Fruit fly (Drosophila melanogaster) whole organism, embryonic: ENCODE data around the gene Npc2f.
A peak's percentile ranks its signal among the peaks of the same experiment; 100 is the strongest.

Experiments
- Aef1 ChIP-seq: fragments of 200-800 bp; sonication (Bioruptor generic); IDR thresholded peaks from 3 replicates; pipeline ENCODE4 v1.3.6; 2022; ENCODE audit warnings: missing biosample characterization, missing genetic modification characterization
- Antp ChIP-seq: fragments of 200-800 bp; sonication (Bioruptor generic); optimal IDR thresholded peaks from 3 replicates; lab custom pipeline; 2016; ENCODE audit warnings: missing biosample characterization, missing genetic modification characterization
- CG10267 ChIP-seq: fragments of 200-800 bp; sonication (Bioruptor generic); optimal IDR thresholded peaks from 2 replicates; lab custom pipeline; 2018; ENCODE audit warnings: missing biosample characterization, mild to moderate bottlenecking, missing genetic modification characterization, moderate library complexity
- CG12219 ChIP-seq: fragments of 200-800 bp; sonication (Bioruptor generic); optimal IDR thresholded peaks from 3 replicates; lab custom pipeline; 2018; ENCODE audit warnings: missing biosample characterization, mild to moderate bottlenecking, missing genetic modification characterization
- CG12299 ChIP-seq: fragments of 200-800 bp; sonication (Bioruptor generic); optimal IDR thresholded peaks from 2 replicates; lab custom pipeline; 2018; ENCODE audit warnings: missing biosample characterization, mild to moderate bottlenecking, missing genetic modification characterization
- CG12391 ChIP-seq: fragments of 200-800 bp; sonication (Bioruptor generic); optimal IDR thresholded peaks from 3 replicates; lab custom pipeline; 2018; ENCODE audit warnings: missing biosample characterization, mild to moderate bottlenecking, missing genetic modification characterization, moderate library complexity
- CG12769 ChIP-seq: fragments of 200-800 bp; sonication (Bioruptor generic); optimal IDR thresholded peaks from 2 replicates; lab custom pipeline; 2019; ENCODE audit warnings: missing biosample characterization, mild to moderate bottlenecking, missing genetic modification characterization, moderate library complexity
- CG13296 ChIP-seq: fragments of 200-800 bp; sonication (Bioruptor generic); optimal IDR thresholded peaks from 3 replicates; lab custom pipeline; 2018; ENCODE audit warnings: missing biosample characterization, mild to moderate bottlenecking, missing genetic modification characterization
- CG16813 ChIP-seq: fragments of 200-800 bp; sonication (Bioruptor generic); IDR thresholded peaks from 3 replicates; pipeline ENCODE4 v1.3.6; 2022; ENCODE audit warnings: missing biosample characterization, missing genetic modification characterization; ENCODE audit not compliant: partially characterized antibody
- CG17568 ChIP-seq: fragments of 200-800 bp; sonication (Bioruptor generic); optimal IDR thresholded peaks from 2 replicates; lab custom pipeline; 2018; ENCODE audit warnings: missing biosample characterization, mild to moderate bottlenecking, missing genetic modification characterization, moderate library complexity
- CG18599 ChIP-seq: fragments of 200-800 bp; sonication (Bioruptor generic); optimal IDR thresholded peaks from 3 replicates; lab custom pipeline; 2017; ENCODE audit warnings: missing biosample characterization, missing genetic modification characterization, mild to moderate bottlenecking, moderate library complexity, missing genetic modification reagents
- CG2120 ChIP-seq: fragments of 200-800 bp; sonication (Bioruptor generic); optimal IDR thresholded peaks from 3 replicates; lab custom pipeline; 2016; ENCODE audit warnings: missing biosample characterization, missing genetic modification characterization
- CG2875 ChIP-seq: fragments of 200-800 bp; sonication (Bioruptor generic); optimal IDR thresholded peaks from 2 replicates; lab custom pipeline; 2017; ENCODE audit warnings: missing biosample characterization, mild to moderate bottlenecking, missing genetic modification characterization, missing genetic modification reagents
- CG34422 ChIP-seq: fragments of 200-800 bp; sonication (Bioruptor generic); IDR thresholded peaks from 3 replicates; pipeline ENCODE4 v1.3.6; 2022; ENCODE audit warnings: missing biosample characterization, missing genetic modification characterization
- CG3995 ChIP-seq: fragments of 200-800 bp; sonication (Bioruptor generic); optimal IDR thresholded peaks from 3 replicates; lab custom pipeline; 2016; ENCODE audit warnings: missing biosample characterization, missing genetic modification characterization
- CG42726 ChIP-seq: fragments of 200-800 bp; sonication (Bioruptor generic); IDR thresholded peaks from 2 replicates; pipeline ENCODE4 v1.3.6; 2022; ENCODE audit warnings: missing biosample characterization, missing genetic modification characterization; ENCODE audit not compliant: partially characterized antibody
- CG8281 ChIP-seq: fragments of 200-800 bp; sonication (Bioruptor generic); optimal IDR thresholded peaks from 2 replicates; lab custom pipeline; 2018; ENCODE audit warnings: missing biosample characterization, mild to moderate bottlenecking, missing genetic modification characterization, moderate library complexity
- CG9609 ChIP-seq: fragments of 200-800 bp; sonication (Bioruptor generic); optimal IDR thresholded peaks from 3 replicates; lab custom pipeline; 2016; ENCODE audit warnings: missing biosample characterization, missing genetic modification characterization
- Chrac-16 ChIP-seq: fragments of 200-800 bp; sonication (Bioruptor generic); optimal IDR thresholded peaks from 3 replicates; lab custom pipeline; 2016; ENCODE audit warnings: missing biosample characterization, missing genetic modification characterization
- Dbx ChIP-seq: fragments of 200-800 bp; sonication (Bioruptor generic); IDR thresholded peaks from 3 replicates; pipeline ENCODE4 v1.3.6; 2022; ENCODE audit warnings: missing biosample characterization, missing genetic modification characterization
- Doc3 ChIP-seq: fragments of 200-800 bp; sonication (Bioruptor generic); IDR thresholded peaks from 3 replicates; pipeline ENCODE4 v1.3.6; 2022; ENCODE audit warnings: missing biosample characterization, missing genetic modification characterization; ENCODE audit not compliant: partially characterized antibody
- Dp ChIP-seq: fragments of 200-800 bp; sonication (Bioruptor generic); optimal IDR thresholded peaks from 2 replicates; lab custom pipeline; 2018; ENCODE audit warnings: missing biosample characterization, mild to moderate bottlenecking, missing genetic modification characterization, moderate library complexity
- Hmr ChIP-seq: fragments of 200-800 bp; sonication (Bioruptor generic); optimal IDR thresholded peaks from 3 replicates; lab custom pipeline; 2017; ENCODE audit warnings: mild to moderate bottlenecking, missing biosample characterization, missing genetic modification reagents, missing genetic modification characterization
- Nf-YA ChIP-seq: fragments of 200-800 bp; sonication (Bioruptor generic); IDR thresholded peaks from 2 replicates; pipeline ENCODE4 v1.3.6; 2022; ENCODE audit warnings: missing biosample characterization, missing genetic modification characterization
- Opbp ChIP-seq: fragments of 200-800 bp; sonication (Bioruptor generic); IDR thresholded peaks from 3 replicates; pipeline ENCODE4 v1.3.6; 2022; ENCODE audit warnings: missing biosample characterization, missing genetic modification characterization; ENCODE audit not compliant: partially characterized antibody
- Pdp1 ChIP-seq, 2 experiments: fragments of 200-800 bp; sonication (Bioruptor generic); optimal IDR thresholded peaks; 3 replicates each; lab custom pipeline; 2016; ENCODE audit warnings: missing biosample characterization in 2 of 2, missing genetic modification characterization in 2 of 2, mild to moderate bottlenecking in 1 of 2, moderate library complexity in 1 of 2
- ab ChIP-seq: fragments of 200-800 bp; sonication (Bioruptor generic); optimal IDR thresholded peaks from 2 replicates; lab custom pipeline; 2016; ENCODE audit warnings: missing biosample characterization, missing genetic modification characterization
- ara ChIP-seq: fragments of 200-800 bp; sonication (Bioruptor generic); IDR thresholded peaks from 2 replicates; pipeline ENCODE4 v1.3.6; 2022; ENCODE audit warnings: missing biosample characterization, missing genetic modification characterization
- ash1 ChIP-seq: fragments of 200-800 bp; sonication (Bioruptor generic); optimal IDR thresholded peaks from 2 replicates; lab custom pipeline; 2018; ENCODE audit warnings: missing biosample characterization, mild to moderate bottlenecking, missing genetic modification characterization
- az2 ChIP-seq: fragments of 200-800 bp; sonication (Bioruptor generic); optimal IDR thresholded peaks from 3 replicates; lab custom pipeline; 2016; ENCODE audit warnings: missing biosample characterization, missing genetic modification characterization
- ci ChIP-seq: fragments of 200-800 bp; sonication (Bioruptor generic); IDR thresholded peaks from 3 replicates; pipeline ENCODE4 v1.3.6; 2022; ENCODE audit warnings: missing biosample characterization, missing genetic modification characterization
- crc ChIP-seq: fragments of 200-800 bp; sonication (Bioruptor generic); optimal IDR thresholded peaks from 2 replicates; lab custom pipeline; 2016; ENCODE audit warnings: missing biosample characterization, missing genetic modification characterization
- cwo ChIP-seq: fragments of 200-800 bp; sonication (Bioruptor generic); optimal IDR thresholded peaks from 3 replicates; lab custom pipeline; 2017; ENCODE audit warnings: missing biosample characterization, missing genetic modification characterization, mild to moderate bottlenecking, moderate library complexity, missing genetic modification reagents
- fd64A ChIP-seq: fragments of 200-800 bp; sonication (Bioruptor generic); optimal IDR thresholded peaks from 3 replicates; lab custom pipeline; 2018; ENCODE audit warnings: missing biosample characterization, mild to moderate bottlenecking, missing genetic modification characterization
- grn ChIP-seq: fragments of 200-800 bp; sonication (Bioruptor generic); optimal IDR thresholded peaks from 3 replicates; lab custom pipeline; 2017; ENCODE audit warnings: missing biosample characterization, missing genetic modification characterization
- gt ChIP-seq: fragments of 200-800 bp; sonication (Bioruptor generic); IDR thresholded peaks from 2 replicates; pipeline ENCODE4 v1.3.6; 2022; ENCODE audit warnings: missing biosample characterization, missing genetic modification characterization
- hkb ChIP-seq, 2 experiments: fragments of 200-800 bp in 1 of 2; fragments of >200 bp in 1 of 2; sonication (Bioruptor generic) in 1 of 2; IDR thresholded peaks in 1 of 2; optimal IDR thresholded peaks in 1 of 2; 2 replicates each; pipeline versions ENCODE4 v1.3.6 to Lab custom; 2017 to 2022; ENCODE audit warnings: missing biosample characterization in 1 of 2, missing genetic modification characterization in 1 of 2
- insv ChIP-seq, 2 experiments: fragments of 200-800 bp; sonication (Bioruptor generic); optimal IDR thresholded peaks; 3 replicates each; lab custom pipeline; 2016 to 2018; ENCODE audit warnings: missing biosample characterization in 2 of 2, missing genetic modification characterization in 2 of 2
- kay ChIP-seq: fragments of 200-800 bp; sonication (Bioruptor generic); optimal IDR thresholded peaks from 2 replicates; lab custom pipeline; 2016; ENCODE audit warnings: missing biosample characterization, missing genetic modification characterization
- lab ChIP-seq: fragments of 200-800 bp; sonication (Bioruptor generic); optimal IDR thresholded peaks from 3 replicates; lab custom pipeline; 2017; ENCODE audit warnings: missing biosample characterization, missing genetic modification characterization, mild to moderate bottlenecking, moderate library complexity, missing genetic modification reagents
- pan ChIP-seq, 4 experiments: fragments of >200 bp in 3 of 4; fragments of 200-800 bp in 1 of 4; sonication (Bioruptor generic) in 1 of 4; optimal IDR thresholded peaks in 3 of 4; IDR thresholded peaks in 1 of 4; 2 replicates each; pipeline versions ENCODE4 v1.3.6 to Lab custom; 2017 to 2022; ENCODE audit warnings: missing biosample characterization in 2 of 4, missing genetic modification characterization in 2 of 4, mixed read lengths in 1 of 4
- pfk ChIP-seq: fragments of 200-800 bp; sonication (Bioruptor generic); optimal IDR thresholded peaks from 2 replicates; lab custom pipeline; 2018; ENCODE audit warnings: missing biosample characterization, mild to moderate bottlenecking, missing genetic modification characterization, moderate library complexity
- row ChIP-seq: fragments of 200-800 bp; sonication (Bioruptor generic); IDR thresholded peaks from 3 replicates; pipeline ENCODE4 v1.3.6; 2022; ENCODE audit warnings: missing biosample characterization, missing genetic modification characterization
- schlank ChIP-seq: fragments of 200-800 bp; sonication (Bioruptor generic); optimal IDR thresholded peaks from 2 replicates; lab custom pipeline; 2018; ENCODE audit warnings: missing biosample characterization, mild to moderate bottlenecking, missing genetic modification characterization
- slbo ChIP-seq: fragments of 200-800 bp; sonication (Bioruptor generic); IDR thresholded peaks from 2 replicates; pipeline ENCODE4 v1.3.6; 2022; ENCODE audit warnings: missing biosample characterization, missing genetic modification characterization
- stwl ChIP-seq: fragments of 200-800 bp; sonication (Bioruptor generic); optimal IDR thresholded peaks from 3 replicates; lab custom pipeline; 2018; ENCODE audit warnings: missing biosample characterization, mild to moderate bottlenecking, missing genetic modification characterization, moderate library complexity
- vfl ChIP-seq: fragments of 200-800 bp; sonication (Bioruptor generic); optimal IDR thresholded peaks from 2 replicates; lab custom pipeline; 2016; ENCODE audit warnings: missing biosample characterization, missing genetic modification characterization
- wek ChIP-seq: fragments of 200-800 bp; sonication (Bioruptor generic); optimal IDR thresholded peaks from 3 replicates; lab custom pipeline; 2018; ENCODE audit warnings: missing biosample characterization, mild to moderate bottlenecking, missing genetic modification characterization, moderate library complexity

The Npc2f gene

dm6 chr3R:24130080-24130479, 7.6 kb upstream of the Npc2f start, which contains the start of the genes GatB and Tsc1 (continued):
- TF ChIP-seq Hmr: no peak
- TF ChIP-seq Pdp1 (GFP tag; optimal IDR thresholded peaks at IDR 0.05; lab: Kevin White, UChicago): peak in 1 of 2 experiments; percentile 82
- no peak for TF ChIP-seq pfk (GFP tag; lab: Kevin White, UChicago)
- TF ChIP-seq CG12299 (tag; lab: Kevin White, UChicago): no peak
- no peak for TF ChIP-seq CG12769 (tag; lab: Kevin White, UChicago)
- no peak for TF ChIP-seq crc (GFP tag; lab: Kevin White, UChicago)
- peak; percentile 81 for TF ChIP-seq grn (GFP tag; lab: Kevin White, UChicago)
- TF ChIP-seq CG34422: peak; percentile 52; the same call in 1 of the 3 replicates
- TF ChIP-seq CG17568 (GFP tag; lab: Kevin White, UChicago): no peak
- TF ChIP-seq ara (GFP tag; lab: Robert Waterston, UW): no peak
- no peak for TF ChIP-seq CG2120
- TF ChIP-seq ci (GFP tag; lab: Robert Waterston, UW): no peak
- TF ChIP-seq hkb (optimal IDR thresholded peaks at IDR 0.05; lab: Kevin White, UChicago): peak; percentile 66
- no peak for TF ChIP-seq hkb (GFP tag; IDR thresholded peaks at IDR 0.05; lab: Robert Waterston, UW)
- peak; percentile 65 for TF ChIP-seq stwl (tag; lab: Kevin White, UChicago)
- TF ChIP-seq CG42726 (GFP tag; lab: Robert Waterston, UW): no peak; the same call in 1 of the 2 replicates
- peak; percentile 53 for TF ChIP-seq CG3995

- TF ChIP-seq CG9609 (GFP tag; lab: Kevin White, UChicago) (no peak), lab (GFP tag; lab: Kevin White, UChicago) (no peak), kay (GFP tag; lab: Kevin White, UChicago) (no peak), pan (optimal IDR thresholded peaks at IDR 0.05; lab: Kevin White, UChicago) (no peak), pan (GFP tag; optimal IDR thresholded peaks at IDR 0.05 in 1 of 2, IDR thresholded peaks at IDR 0.05 in 1 of 2) (no peak), gt (no peak), crc (GFP tag; lab: Kevin White, UChicago) (no peak), az2 (GFP tag; lab: Kevin White, UChicago) (no peak), Opbp (0 out of 3 replicates have a peak, but pooled peaks have one; percentile 37), CG12219 (GFP tag; lab: Kevin White, UChicago) (no peak), schlank (tag; lab: Kevin White, UChicago) (no peak), wek (GFP tag; lab: Kevin White, UChicago) (peak; percentile 62), Antp (GFP tag; lab: Kevin White, UChicago) (no peak), Aef1 (GFP tag; lab: Robert Waterston, UW) (no peak), cwo (GFP tag; lab: Kevin White, UChicago) (no peak), row (GFP tag; lab: Robert Waterston, UW) (no peak), Nf-YA (GFP tag; lab: Robert Waterston, UW) (no peak), Chrac-16 (GFP tag; lab: Kevin White, UChicago) (no peak), Dbx (GFP tag; lab: Robert Waterston, UW) (no peak), fd64A (no peak), CG8281 (tag; lab: Kevin White, UChicago) (no peak), Doc3 (GFP tag; lab: Robert Waterston, UW) (no peak), CG2875 (GFP tag; lab: Kevin White, UChicago) (no peak), vfl (GFP tag; lab: Kevin White, UChicago) (no peak), insv (GFP tag; optimal IDR thresholded peaks at IDR 0.05; lab: Kevin White, UChicago) (no peak), Dp (GFP tag; lab: Kevin White, UChicago) (peak; percentile 85), CG18599 (no peak), ab (GFP tag; lab: Kevin White, UChicago) (no peak), CG13296 (GFP tag; lab: Kevin White, UChicago) (no peak), slbo (GFP tag; lab: Robert Waterston, UW) (no peak), ash1 (GFP tag; lab: Kevin White, UChicago) (no peak), CG12391 (tag; lab: Kevin White, UChicago) (no peak), CG10267 (tag; lab: Kevin White, UChicago) (peak; percentile 47), CG16813 (GFP tag; lab: Robert Waterston, UW) (no peak)
These were observed 3.1 kb upstream of the Npc2f start, which contains the start of gene Sec10 for dm6 chr3R:24134580-24134979. TSS of gene Sec10 (plus strand) at chr3R:24134831.
